Fruit fly (Drosophila melanogaster): ENCODE results near the gene side-VII.
A peak's percentile ranks its signal among the peaks of the same experiment; 100 is the strongest.

dm6 chr3R:9747272-9747874, 7.6 kb upstream of the side-VII start, which contains the start of gene CG12948:
- TF ChIP-seq psq (optimal IDR thresholded peaks at IDR 0.05) (no peak), EcR (GFP tag; optimal IDR thresholded peaks at IDR 0.05) (peak in 1 of 2 experiments; percentile 4), pan (optimal IDR thresholded peaks at IDR 0.05) (no peak), usp (GFP tag; optimal IDR thresholded peaks at IDR 0.05) (no peak), Dll (optimal IDR thresholded peaks at IDR 0.05) (no peak)
